Worm (Caenorhabditis elegans): ENCODE results near the gene C14A4.13.

The C14A4.13 gene

DNA sequence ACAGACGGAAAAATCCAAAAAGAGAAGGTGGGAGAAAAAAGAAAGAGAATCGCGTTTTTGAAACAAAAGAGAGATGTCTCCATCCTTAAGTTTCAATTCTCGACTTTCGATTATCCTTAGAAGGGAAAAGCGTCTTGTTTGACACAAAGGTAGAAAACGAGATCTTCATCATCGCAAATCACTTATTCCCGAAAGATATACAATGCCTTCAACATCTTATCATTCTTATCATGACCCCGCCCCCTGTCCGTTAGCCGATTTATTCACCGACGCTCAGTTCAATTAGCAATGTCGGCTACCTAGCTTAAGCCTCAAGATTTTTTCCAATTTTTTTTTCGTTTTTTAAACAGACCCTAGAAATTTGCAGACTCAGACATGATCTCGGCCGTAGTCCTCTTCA, 19.3 kb upstream of the C14A4.13 start, which contains the start of gene C14A4.9:
Gene C14A4.9 (plus strand): TSS at position 368 of the 400 bp plus-strand sequence.
- TF ChIP-seq hmg-4 (GFP tag; optimal IDR thresholded peaks at IDR 0.05) (no peak), flt-1 (GFP tag; IDR thresholded peaks at IDR 0.05) (no peak), aly-1 (tag; optimal IDR thresholded peaks at IDR 0.05) (no peak), F13C5.2 (tag; optimal IDR thresholded peaks at IDR 0.05) (no peak), pes-1 (GFP tag; IDR thresholded peaks at IDR 0.05) (no peak), tbx-11 (GFP tag; IDR thresholded peaks at IDR 0.05) (no peak), ets-7 (tag; optimal IDR thresholded peaks at IDR 0.05) (no peak), B0310.2 (tag; optimal IDR thresholded peaks at IDR 0.05) (no peak), ceh-36 (tag; optimal IDR thresholded peaks at IDR 0.05) (no peak)

DNA sequence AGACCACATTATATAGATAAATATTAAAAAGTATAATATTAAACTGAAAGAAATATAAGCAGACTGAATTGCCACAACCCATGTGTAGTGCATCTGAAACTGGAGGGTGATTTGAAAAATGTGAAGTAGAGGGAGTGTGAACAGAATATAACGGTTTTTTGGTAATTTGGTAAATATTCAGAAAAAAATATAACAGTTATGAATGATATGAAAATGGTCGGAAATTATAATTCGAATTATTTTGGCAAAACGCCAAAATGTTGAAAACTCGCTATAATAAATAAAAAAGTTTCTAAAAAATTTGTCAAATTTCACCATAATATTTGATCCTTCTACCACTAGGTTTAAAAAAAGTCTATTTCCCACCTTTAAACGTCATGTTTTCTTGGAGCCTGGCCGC, 16.1 kb upstream of the C14A4.13 start, which contains the start of gene srv-2:
Gene srv-2 (minus strand): TSS at position 101 of the 400 bp plus-strand sequence.
- TF ChIP-seq hmg-4 (GFP tag; optimal IDR thresholded peaks at IDR 0.05): no peak
- TF ChIP-seq ceh-13 (GFP tag; optimal IDR thresholded peaks at IDR 0.05): no peak
- TF ChIP-seq ceh-36 (tag; optimal IDR thresholded peaks at IDR 0.05): no peak
- no peak for TF ChIP-seq scrt-1 (GFP tag; IDR thresholded peaks at IDR 0.05)
- no peak for TF ChIP-seq tra-4 (tag; optimal IDR thresholded peaks at IDR 0.05)
- TF ChIP-seq pes-1 (GFP tag; IDR thresholded peaks at IDR 0.05): no peak
- TF ChIP-seq sea-1 (GFP tag; conservative IDR thresholded peaks at IDR 0.05): no peak

DNA sequence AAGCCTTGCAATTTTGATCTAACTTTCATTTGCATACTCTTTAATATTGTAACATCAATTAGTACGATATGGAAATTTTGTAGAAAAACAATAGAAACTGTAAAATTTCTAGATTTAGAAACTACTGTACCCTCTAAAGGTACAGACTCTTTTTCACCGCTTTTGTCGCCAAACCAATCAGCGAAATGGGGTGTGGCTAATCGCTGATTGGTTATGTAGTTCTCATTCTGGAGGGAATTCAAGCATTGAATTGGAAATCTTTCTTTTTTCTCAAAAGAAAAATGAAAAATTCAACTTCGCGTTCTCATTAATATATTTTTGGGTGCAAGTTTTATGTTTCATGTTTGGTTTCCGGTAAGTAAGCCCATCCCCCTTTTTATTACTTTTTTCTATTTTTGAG, 14.7 kb upstream of the C14A4.13 start:
- TF ChIP-seq hnd-1 (tag; optimal IDR thresholded peaks at IDR 0.05): no peak
- no peak for TF ChIP-seq scrt-1 (GFP tag; IDR thresholded peaks at IDR 0.05)
- TF ChIP-seq B0310.2 (tag; optimal IDR thresholded peaks at IDR 0.05): no peak
- TF ChIP-seq ceh-13 (GFP tag; optimal IDR thresholded peaks at IDR 0.05): no peak
- TF ChIP-seq F13C5.2 (tag; optimal IDR thresholded peaks at IDR 0.05): no peak
- TF ChIP-seq aly-1 (tag; optimal IDR thresholded peaks at IDR 0.05): no peak
- TF ChIP-seq flt-1 (GFP tag; IDR thresholded peaks at IDR 0.05): no peak
- no peak for TF ChIP-seq tbx-37 (GFP tag; conservative IDR thresholded peaks at IDR 0.05)
- no peak for TF ChIP-seq tbx-11 (GFP tag; IDR thresholded peaks at IDR 0.05)
- TF ChIP-seq sea-1 (GFP tag; conservative IDR thresholded peaks at IDR 0.05): no peak
- TF ChIP-seq pes-1 (GFP tag; IDR thresholded peaks at IDR 0.05): no peak
- TF ChIP-seq ama-1 (optimal IDR thresholded peaks at IDR 0.05): no peak
- no peak for TF ChIP-seq hmbx-1 (tag; optimal IDR thresholded peaks at IDR 0.05)
- TF ChIP-seq ets-7 (tag; optimal IDR thresholded peaks at IDR 0.05): no peak
- TF ChIP-seq hmg-4 (GFP tag; optimal IDR thresholded peaks at IDR 0.05): no peak

DNA sequence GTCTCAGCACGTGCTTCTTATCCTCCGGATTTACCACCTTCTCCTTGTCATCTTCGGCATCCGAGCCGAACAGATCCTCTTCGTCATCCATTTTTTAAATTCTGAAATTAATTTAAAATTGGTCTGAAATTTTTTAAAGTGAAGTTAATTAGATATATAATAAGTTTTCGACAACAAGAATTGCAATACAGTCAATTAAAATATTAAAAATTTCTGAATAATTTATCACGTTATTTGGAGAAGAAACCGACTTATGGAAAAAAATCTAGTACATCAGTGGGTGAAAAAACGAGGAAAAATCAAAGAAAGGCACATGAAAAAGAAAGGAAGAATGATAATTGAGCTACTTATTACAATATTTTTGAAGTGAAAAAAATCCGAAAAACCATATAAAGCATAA, 12.7 kb upstream of the C14A4.13 start, which contains the start of gene taf-13:
Gene taf-13 (minus strand): TSS at position 101 of the 400 bp plus-strand sequence.
- TF ChIP-seq aly-1 (tag; optimal IDR thresholded peaks at IDR 0.05) (no peak), ceh-13 (GFP tag; optimal IDR thresholded peaks at IDR 0.05) (no peak), hnd-1 (tag; optimal IDR thresholded peaks at IDR 0.05) (no peak), hmg-4 (GFP tag; optimal IDR thresholded peaks at IDR 0.05) (no peak), F13C5.2 (tag; optimal IDR thresholded peaks at IDR 0.05) (no peak), tra-4 (tag; optimal IDR thresholded peaks at IDR 0.05) (no peak), ets-7 (tag; optimal IDR thresholded peaks at IDR 0.05) (no peak), flt-1 (GFP tag; IDR thresholded peaks at IDR 0.05) (no peak), pes-1 (GFP tag; IDR thresholded peaks at IDR 0.05) (no peak), scrt-1 (GFP tag; IDR thresholded peaks at IDR 0.05) (no peak), ceh-36 (tag; optimal IDR thresholded peaks at IDR 0.05) (no peak)

DNA sequence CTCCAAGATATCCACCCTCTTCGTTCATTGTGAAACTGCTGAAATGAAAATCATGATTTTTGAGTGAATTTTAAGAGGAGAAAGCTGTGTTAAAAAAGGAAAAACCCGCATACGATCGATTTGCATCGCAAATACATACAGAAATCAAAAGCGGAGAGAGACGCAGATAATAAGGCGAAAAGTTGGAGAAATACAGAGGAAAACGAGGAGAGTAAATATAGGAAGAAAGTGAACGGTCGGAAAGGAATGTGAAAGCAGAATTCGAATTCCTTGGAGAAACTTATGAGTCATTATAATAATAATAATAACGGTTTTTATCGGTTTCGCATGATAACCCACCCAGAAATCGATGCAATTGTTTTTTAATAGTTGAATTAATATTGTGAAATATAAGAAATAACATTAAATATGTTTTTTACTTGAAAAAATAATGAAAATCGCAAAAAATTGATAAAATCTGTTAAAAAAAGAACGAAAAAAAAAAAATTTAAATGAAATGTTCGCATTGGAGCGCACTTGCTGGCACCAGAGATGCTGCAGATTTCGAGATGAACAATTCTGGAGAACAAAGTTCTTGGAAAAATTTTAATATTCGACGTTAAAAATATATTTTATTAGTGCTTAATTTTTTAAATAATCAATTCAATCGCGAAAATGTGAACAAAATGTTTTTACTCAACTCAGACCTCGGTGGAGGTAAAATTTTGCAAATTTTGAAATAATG, 10.9 kb upstream of the C14A4.13 start, which contains the start of gene ccm-3:
Gene ccm-3 (minus strand): TSS at position 38 of the 724 bp plus-strand sequence.
- TF ChIP-seq ceh-13 (GFP tag; optimal IDR thresholded peaks at IDR 0.05) (no peak), aly-1 (tag; optimal IDR thresholded peaks at IDR 0.05) (no peak), tbx-11 (GFP tag; IDR thresholded peaks at IDR 0.05) (no peak), scrt-1 (GFP tag; IDR thresholded peaks at IDR 0.05) (no peak), B0310.2 (tag; optimal IDR thresholded peaks at IDR 0.05) (no peak), hmg-4 (GFP tag; optimal IDR thresholded peaks at IDR 0.05) (no peak), tbx-37 (GFP tag; conservative IDR thresholded peaks at IDR 0.05) (no peak), ama-1 (optimal IDR thresholded peaks at IDR 0.05) (no peak), F13C5.2 (tag; optimal IDR thresholded peaks at IDR 0.05) (no peak), hnd-1 (tag; optimal IDR thresholded peaks at IDR 0.05) (no peak), hmbx-1 (tag; optimal IDR thresholded peaks at IDR 0.05) (no peak), sea-1 (GFP tag; conservative IDR thresholded peaks at IDR 0.05) (no peak)

DNA sequence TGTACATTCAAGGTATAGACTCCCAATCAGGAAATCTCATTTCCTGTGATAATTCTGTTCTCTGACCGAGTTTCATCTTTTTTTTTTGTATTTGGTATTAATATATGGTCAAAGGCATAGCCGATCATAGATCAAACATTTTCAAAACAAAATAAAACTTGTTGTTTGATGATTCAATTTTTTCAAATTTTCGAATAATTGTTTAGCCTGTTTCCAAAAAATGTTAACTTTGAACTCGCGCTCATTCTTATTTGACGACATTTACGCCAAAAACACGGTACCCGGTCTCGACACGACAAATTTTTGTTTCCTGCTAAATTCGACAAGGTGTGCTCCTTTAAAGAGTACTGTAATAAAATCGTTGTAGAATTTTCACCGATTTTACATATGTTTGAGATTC, 9.4 kb upstream of the C14A4.13 start:
- TF ChIP-seq ets-7 (tag; optimal IDR thresholded peaks at IDR 0.05) (no peak), flt-1 (GFP tag; IDR thresholded peaks at IDR 0.05) (no peak), scrt-1 (GFP tag; IDR thresholded peaks at IDR 0.05) (no peak), tra-4 (tag; optimal IDR thresholded peaks at IDR 0.05) (no peak), tbx-11 (GFP tag; IDR thresholded peaks at IDR 0.05) (no peak)

DNA sequence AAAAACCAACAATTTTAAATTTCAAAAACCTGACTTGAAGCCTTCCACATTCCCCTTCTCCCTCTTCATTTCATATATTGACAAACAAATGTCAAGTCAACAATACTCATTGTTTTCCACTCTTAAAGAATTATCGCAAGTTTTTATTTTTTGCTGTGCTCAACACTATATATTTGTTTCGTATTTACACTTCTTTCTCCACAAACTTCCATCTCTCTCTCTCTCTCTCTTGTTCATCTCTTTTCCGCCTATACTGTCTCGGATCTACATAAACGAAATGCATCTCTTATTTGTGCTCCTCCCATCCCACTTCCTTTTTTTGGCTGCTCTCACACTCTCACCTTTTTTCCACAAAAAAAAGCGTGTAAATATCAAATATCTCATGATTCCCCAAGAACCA, 5.5 kb upstream of the C14A4.13 start, which contains the start of gene C14A4.12:
Gene C14A4.12 (plus strand): TSS at position 301 of the 400 bp plus-strand sequence.
- no peak for TF ChIP-seq hnd-1 (tag; optimal IDR thresholded peaks at IDR 0.05)
- no peak for TF ChIP-seq aly-1 (tag; optimal IDR thresholded peaks at IDR 0.05)
- no peak for TF ChIP-seq scrt-1 (GFP tag; IDR thresholded peaks at IDR 0.05)
- TF ChIP-seq tra-4 (tag; optimal IDR thresholded peaks at IDR 0.05): no peak
- TF ChIP-seq ceh-13 (GFP tag; optimal IDR thresholded peaks at IDR 0.05): no peak
- no peak for TF ChIP-seq pes-1 (GFP tag; IDR thresholded peaks at IDR 0.05)
- TF ChIP-seq hmbx-1 (tag; optimal IDR thresholded peaks at IDR 0.05): no peak
- TF ChIP-seq ceh-36 (tag; optimal IDR thresholded peaks at IDR 0.05): no peak
- no peak for TF ChIP-seq tbx-37 (GFP tag; conservative IDR thresholded peaks at IDR 0.05)
- no peak for TF ChIP-seq B0310.2 (tag; optimal IDR thresholded peaks at IDR 0.05)
- no peak for TF ChIP-seq sea-1 (GFP tag; conservative IDR thresholded peaks at IDR 0.05)
- TF ChIP-seq ets-7 (tag; optimal IDR thresholded peaks at IDR 0.05): no peak
